Fruit fly (Drosophila melanogaster) whole organism, embryonic: ENCODE measurements around the gene unk.
A peak's percentile ranks its signal among the peaks of the same experiment; 100 is the strongest.

ENCODE experiments used
- Atf6 ChIP-seq: fragments of 200-800 bp; sonication (Bioruptor generic); IDR thresholded peaks from 2 replicates; pipeline ENCODE4 v1.3.6; 2022; ENCODE audit warnings: missing biosample characterization, missing genetic modification characterization
- CG10274 ChIP-seq: fragments of 200-800 bp; sonication (Bioruptor generic); optimal IDR thresholded peaks from 3 replicates; lab custom pipeline; 2017; ENCODE audit warnings: missing biosample characterization, mild to moderate bottlenecking, missing genetic modification characterization
- CG11398 ChIP-seq: fragments of 200-800 bp; sonication (Bioruptor generic); optimal IDR thresholded peaks from 2 replicates; lab custom pipeline; 2016; ENCODE audit warnings: missing biosample characterization, missing genetic modification characterization
- CG13894 ChIP-seq: fragments of 200-800 bp; sonication (Bioruptor generic); optimal IDR thresholded peaks from 3 replicates; lab custom pipeline; 2018; ENCODE audit warnings: missing biosample characterization, mild to moderate bottlenecking, missing genetic modification characterization, moderate library complexity
- CG14014 ChIP-seq: fragments of 200-800 bp; sonication (Bioruptor generic); IDR thresholded peaks from 2 replicates; pipeline ENCODE4 v1.3.6; 2022; ENCODE audit warnings: missing biosample characterization, missing genetic modification characterization
- CG17612 ChIP-seq: fragments of 200-800 bp; sonication (Bioruptor generic); IDR thresholded peaks from 2 replicates; pipeline ENCODE4 v1.3.6; 2022; ENCODE audit warnings: missing biosample characterization, missing genetic modification characterization
- CG2202 ChIP-seq: fragments of 200-800 bp; sonication (Bioruptor generic); optimal IDR thresholded peaks from 2 replicates; lab custom pipeline; 2018; ENCODE audit warnings: missing biosample characterization, mild to moderate bottlenecking, missing genetic modification characterization
- CG31365 ChIP-seq: fragments of 200-800 bp; sonication (Bioruptor generic); optimal IDR thresholded peaks from 2 replicates; lab custom pipeline; 2018; ENCODE audit warnings: missing biosample characterization, mild to moderate bottlenecking, missing genetic modification characterization
- CG3281 ChIP-seq: fragments of 200-800 bp; sonication (Bioruptor generic); optimal IDR thresholded peaks from 3 replicates; lab custom pipeline; 2017; ENCODE audit warnings: missing biosample characterization, mild to moderate bottlenecking, missing genetic modification characterization
- CG34376 ChIP-seq: fragments of 200-800 bp; sonication (Bioruptor generic); optimal IDR thresholded peaks from 2 replicates; lab custom pipeline; 2018; ENCODE audit warnings: missing biosample characterization, mild to moderate bottlenecking, missing genetic modification characterization
- CG42726 ChIP-seq: fragments of 200-800 bp; sonication (Bioruptor generic); IDR thresholded peaks from 2 replicates; pipeline ENCODE4 v1.3.6; 2022; ENCODE audit warnings: missing biosample characterization, missing genetic modification characterization; ENCODE audit not compliant: partially characterized antibody
- CG4328 ChIP-seq: fragments of 200-800 bp; sonication (Bioruptor generic); optimal IDR thresholded peaks from 3 replicates; lab custom pipeline; 2017; ENCODE audit warnings: missing biosample characterization, missing genetic modification reagents, missing genetic modification characterization
- CG4617 ChIP-seq: fragments of 200-800 bp; sonication (Bioruptor generic); optimal IDR thresholded peaks from 3 replicates; lab custom pipeline; 2016; ENCODE audit warnings: missing biosample characterization, missing genetic modification characterization, borderline replicate concordance
- CG5953 ChIP-seq: fragments of 200-800 bp; sonication (Bioruptor generic); IDR thresholded peaks from 2 replicates; pipeline ENCODE4 v1.3.6; 2022; ENCODE audit warnings: missing biosample characterization, missing genetic modification characterization
- CG9609 ChIP-seq: fragments of 200-800 bp; sonication (Bioruptor generic); optimal IDR thresholded peaks from 3 replicates; lab custom pipeline; 2016; ENCODE audit warnings: missing biosample characterization, missing genetic modification characterization
- CHES-1-like ChIP-seq: fragments of 200-800 bp; sonication (Bioruptor generic); optimal IDR thresholded peaks from 2 replicates; lab custom pipeline; 2016; ENCODE audit warnings: missing biosample characterization, missing genetic modification characterization
- Deaf1 ChIP-seq: fragments of 200-800 bp; optimal IDR thresholded peaks from 3 replicates; lab custom pipeline; 2019; ENCODE audit warnings: missing biosample characterization, mild to moderate bottlenecking, missing genetic modification characterization, moderate library complexity
- Dll ChIP-seq: fragments of 200-800 bp; sonication (Bioruptor generic); IDR thresholded peaks from 4 replicates; pipeline ENCODE4 v1.3.6; 2022; ENCODE audit warnings: missing biosample characterization, missing genetic modification characterization; ENCODE audit not compliant: partially characterized antibody
- Hand ChIP-seq: fragments of 200-800 bp; sonication (Bioruptor generic); optimal IDR thresholded peaks from 2 replicates; lab custom pipeline; 2017; ENCODE audit warnings: mild to moderate bottlenecking, missing biosample characterization, missing genetic modification reagents, missing genetic modification characterization
- Hey ChIP-seq: fragments of 200-800 bp; sonication (Bioruptor generic); optimal IDR thresholded peaks from 3 replicates; lab custom pipeline; 2018; ENCODE audit warnings: missing biosample characterization, mild to moderate bottlenecking, missing genetic modification characterization
- Jarid2 ChIP-seq: fragments of 200-800 bp; sonication (Bioruptor generic); optimal IDR thresholded peaks from 3 replicates; lab custom pipeline; 2017; ENCODE audit warnings: mild to moderate bottlenecking, missing biosample characterization, missing genetic modification reagents, missing genetic modification characterization
- Lhr ChIP-seq: fragments of 200-800 bp; sonication (Bioruptor generic); optimal IDR thresholded peaks from 3 replicates; lab custom pipeline; 2017; ENCODE audit warnings: mild to moderate bottlenecking, missing biosample characterization, missing genetic modification reagents, missing genetic modification characterization
- Med ChIP-seq: fragments of 200-800 bp; sonication (Bioruptor generic); peaks from one replicate; lab custom pipeline; 2016; ENCODE audit warnings: missing biosample characterization, missing genetic modification characterization, mild to moderate bottlenecking, inconsistent platforms, moderate library complexity
- Mes4 ChIP-seq: fragments of 200-800 bp; sonication (Bioruptor generic); optimal IDR thresholded peaks from 2 replicates; lab custom pipeline; 2016; ENCODE audit warnings: missing biosample characterization, missing genetic modification characterization
- NfI ChIP-seq: fragments of 200-800 bp; sonication (Bioruptor generic); optimal IDR thresholded peaks from 3 replicates; lab custom pipeline; 2018; ENCODE audit warnings: missing biosample characterization, mild to moderate bottlenecking, missing genetic modification characterization, moderate library complexity
- PHDP ChIP-seq: fragments of 200-800 bp; sonication (Bioruptor generic); optimal IDR thresholded peaks from 3 replicates; lab custom pipeline; 2018; ENCODE audit warnings: missing biosample characterization, mild to moderate bottlenecking, missing genetic modification characterization, moderate library complexity
- Pdp1 ChIP-seq, 2 experiments: fragments of 200-800 bp; sonication (Bioruptor generic); optimal IDR thresholded peaks; 3 replicates each; lab custom pipeline; 2016; ENCODE audit warnings: missing biosample characterization in 2 of 2, missing genetic modification characterization in 2 of 2, mild to moderate bottlenecking in 1 of 2, moderate library complexity in 1 of 2
- Ptx1 ChIP-seq: fragments of 200-800 bp; sonication (Bioruptor generic); IDR thresholded peaks from 2 replicates; pipeline ENCODE4 v1.3.6; 2022; ENCODE audit warnings: missing biosample characterization, missing genetic modification characterization
- abd-A ChIP-seq: fragments of 200-800 bp; sonication (Bioruptor generic); optimal IDR thresholded peaks from 3 replicates; lab custom pipeline; 2019; ENCODE audit warnings: missing biosample characterization, mild to moderate bottlenecking, missing genetic modification characterization, moderate library complexity
- ase ChIP-seq: fragments of 200-800 bp; sonication (Bioruptor generic); IDR thresholded peaks from 3 replicates; pipeline ENCODE4 v1.3.6; 2022; ENCODE audit warnings: missing biosample characterization, missing genetic modification characterization
- ci ChIP-seq: fragments of 200-800 bp; sonication (Bioruptor generic); IDR thresholded peaks from 3 replicates; pipeline ENCODE4 v1.3.6; 2022; ENCODE audit warnings: missing biosample characterization, missing genetic modification characterization
- crc ChIP-seq: fragments of 200-800 bp; sonication (Bioruptor generic); optimal IDR thresholded peaks from 2 replicates; lab custom pipeline; 2016; ENCODE audit warnings: missing biosample characterization, missing genetic modification characterization
- crp ChIP-seq, 2 experiments: fragments of 200-800 bp; sonication (Bioruptor generic); optimal IDR thresholded peaks; 2 replicates in 1 of 2; 3 replicates in 1 of 2; lab custom pipeline; 2017; ENCODE audit warnings: missing biosample characterization in 2 of 2, missing genetic modification characterization in 2 of 2, mild to moderate bottlenecking in 1 of 2, moderate library complexity in 1 of 2
- cwo ChIP-seq: fragments of 200-800 bp; sonication (Bioruptor generic); optimal IDR thresholded peaks from 3 replicates; lab custom pipeline; 2017; ENCODE audit warnings: missing biosample characterization, missing genetic modification characterization, mild to moderate bottlenecking, moderate library complexity, missing genetic modification reagents
- dmrt99B ChIP-seq: fragments of 200-800 bp; sonication (Bioruptor generic); optimal IDR thresholded peaks from 2 replicates; lab custom pipeline; 2018; ENCODE audit warnings: missing biosample characterization, mild to moderate bottlenecking, missing genetic modification characterization, moderate library complexity
- eve ChIP-seq, 2 experiments: fragments of >200 bp; optimal IDR thresholded peaks; 2 replicates each; lab custom pipeline; 2017; ENCODE audit warnings: missing biosample characterization in 2 of 2, missing genetic modification characterization in 2 of 2
- fru ChIP-seq: fragments of >200 bp; optimal IDR thresholded peaks from 2 replicates; lab custom pipeline; 2017
- gce ChIP-seq: fragments of 200-800 bp; sonication (Bioruptor generic); IDR thresholded peaks from 3 replicates; pipeline ENCODE4 v1.3.6; 2022; ENCODE audit warnings: missing biosample characterization, missing genetic modification characterization
- gcm2 ChIP-seq: fragments of 200-800 bp; sonication (Bioruptor generic); optimal IDR thresholded peaks from 2 replicates; lab custom pipeline; 2016; ENCODE audit warnings: missing biosample characterization, missing genetic modification characterization
- kah ChIP-seq: fragments of 200-800 bp; sonication (Bioruptor generic); optimal IDR thresholded peaks from 2 replicates; lab custom pipeline; 2018; ENCODE audit warnings: missing biosample characterization, mild to moderate bottlenecking, missing genetic modification characterization
- knrl ChIP-seq: fragments of 200-800 bp; sonication (Bioruptor generic); IDR thresholded peaks from 3 replicates; pipeline ENCODE4 v1.3.6; 2022; ENCODE audit warnings: missing biosample characterization, missing genetic modification characterization; ENCODE audit not compliant: partially characterized antibody
- lab ChIP-seq: fragments of 200-800 bp; sonication (Bioruptor generic); optimal IDR thresholded peaks from 3 replicates; lab custom pipeline; 2017; ENCODE audit warnings: missing biosample characterization, missing genetic modification characterization, mild to moderate bottlenecking, moderate library complexity, missing genetic modification reagents
- luna ChIP-seq: fragments of 200-800 bp; sonication (Bioruptor generic); optimal IDR thresholded peaks from 2 replicates; lab custom pipeline; 2016; ENCODE audit warnings: missing biosample characterization, missing genetic modification characterization
- peb ChIP-seq: fragments of 200-800 bp; sonication (Bioruptor generic); IDR thresholded peaks from 2 replicates; pipeline ENCODE4 v1.3.6; 2022; ENCODE audit warnings: missing biosample characterization, missing genetic modification characterization
- ranshi ChIP-seq: fragments of 200-800 bp; sonication (Bioruptor generic); IDR thresholded peaks from 2 replicates; pipeline ENCODE4 v1.3.6; 2022; ENCODE audit warnings: missing biosample characterization, missing genetic modification characterization
- scrt ChIP-seq: fragments of 200-800 bp; sonication (Bioruptor generic); optimal IDR thresholded peaks from 2 replicates; lab custom pipeline; 2018; ENCODE audit warnings: missing biosample characterization, mild to moderate bottlenecking, missing genetic modification characterization, moderate library complexity
- so ChIP-seq: fragments of 200-800 bp; sonication (Bioruptor generic); IDR thresholded peaks from 3 replicates; pipeline ENCODE4 v1.3.6; 2022; ENCODE audit warnings: missing biosample characterization, missing genetic modification characterization
- z ChIP-seq: fragments of 200-800 bp; sonication (Bioruptor generic); IDR thresholded peaks from 3 replicates; pipeline ENCODE4 v1.3.6; 2022; ENCODE audit warnings: missing biosample characterization, missing genetic modification characterization
- zf30C ChIP-seq: fragments of 200-800 bp; sonication (Bioruptor generic); optimal IDR thresholded peaks from 3 replicates; lab custom pipeline; 2018; ENCODE audit warnings: missing biosample characterization, mild to moderate bottlenecking, missing genetic modification characterization

The unk gene

DNA sequence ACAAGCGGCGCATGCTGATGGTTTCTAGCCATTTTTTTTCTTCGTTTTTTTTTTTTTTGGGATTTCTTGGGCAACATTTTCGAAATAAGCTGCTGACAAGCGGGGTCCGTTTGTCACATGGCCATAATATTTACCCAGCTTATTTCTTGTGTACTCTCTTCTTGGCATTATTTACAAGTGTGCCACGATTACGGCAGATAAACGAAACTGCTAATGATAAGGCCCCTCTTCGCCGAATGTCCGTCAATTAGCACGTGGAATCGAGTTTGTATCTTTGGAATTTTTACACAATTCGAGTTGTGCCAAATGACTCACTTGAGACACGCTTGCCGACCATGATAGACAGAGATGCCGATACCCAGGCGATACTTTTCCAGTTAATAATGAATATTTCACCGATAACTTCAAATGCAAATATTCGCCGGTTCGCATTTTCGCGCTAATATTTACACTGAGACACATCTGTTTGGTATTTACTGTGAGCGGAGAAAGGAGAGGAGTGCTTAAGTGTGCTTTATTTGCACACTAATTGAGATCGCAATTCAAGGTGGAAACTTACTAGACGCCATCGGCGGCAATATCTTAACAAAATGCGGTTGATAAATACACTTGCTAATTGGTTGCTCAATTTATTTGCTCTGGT lies 18.9 kb upstream of the unk start (continued):
- TF ChIP-seq Pdp1 (GFP tag; optimal IDR thresholded peaks at IDR 0.05; lab: Kevin White, UChicago), result peak in 1 of 2 experiments; percentile 48
- peak; percentile 54 for TF ChIP-seq CHES-1-like (GFP tag; lab: Kevin White, UChicago)
- TF ChIP-seq Deaf1 (tag; lab: Kevin White, UChicago), result no peak
- no peak for TF ChIP-seq luna (GFP tag; lab: Kevin White, UChicago)
- TF ChIP-seq kah, result peak; percentile 36
- peak; percentile 58; the same call in 1 of the 3 replicates for TF ChIP-seq gce (GFP tag; lab: Robert Waterston, UW)
- peak; percentile 41 for TF ChIP-seq CG31365 (tag; lab: Kevin White, UChicago)
- no peak for TF ChIP-seq knrl (GFP tag; lab: Robert Waterston, UW)
- TF ChIP-seq crp (GFP tag; optimal IDR thresholded peaks at IDR 0.05; lab: Kevin White, UChicago), result no peak
- no peak for TF ChIP-seq CG2202 (tag; lab: Kevin White, UChicago)
- TF ChIP-seq PHDP (tag; lab: Kevin White, UChicago), result peak; percentile 50
- TF ChIP-seq CG4328 (GFP tag; lab: Kevin White, UChicago), result peak; percentile 57
- peak; percentile 46; the same call in 1 of the 2 replicates for TF ChIP-seq Atf6 (GFP tag; lab: Robert Waterston, UW)
- TF ChIP-seq z (GFP tag; lab: Robert Waterston, UW), result no peak
- TF ChIP-seq CG5953 (GFP tag; lab: Robert Waterston, UW), result no peak
- TF ChIP-seq CG3281 (GFP tag; lab: Kevin White, UChicago), result peak; percentile 60
- peak; percentile 25 for TF ChIP-seq NfI (GFP tag; lab: Kevin White, UChicago)
- TF ChIP-seq dmrt99B (tag; lab: Kevin White, UChicago), result no peak
- TF ChIP-seq Dll (GFP tag; lab: Robert Waterston, UW), result no peak
- no peak for TF ChIP-seq abd-A
- TF ChIP-seq Med, result peak; percentile 97
- TF ChIP-seq zf30C (GFP tag; lab: Kevin White, UChicago), result no peak
- peak; percentile 65; the same call in 1 of the 3 replicates for TF ChIP-seq ci (GFP tag; lab: Robert Waterston, UW)
- TF ChIP-seq ranshi, result no peak; the same call in 1 of the 2 replicates
- TF ChIP-seq CG4617 (GFP tag; lab: Kevin White, UChicago), result no peak
- TF ChIP-seq peb (GFP tag; lab: Robert Waterston, UW), result no peak
- TF ChIP-seq CG13894, result peak; percentile 45
- TF ChIP-seq lab (GFP tag; lab: Kevin White, UChicago), result peak; percentile 81
- no peak for TF ChIP-seq ase (GFP tag; lab: Robert Waterston, UW)
- no peak for TF ChIP-seq CG9609 (GFP tag; lab: Kevin White, UChicago)
- TF ChIP-seq CG14014 (GFP tag; lab: Robert Waterston, UW), result peak; percentile 49; the same call in 1 of the 2 replicates
- peak; percentile 69 for TF ChIP-seq cwo (GFP tag; lab: Kevin White, UChicago)
- TF ChIP-seq fru (lab: Kevin White, UChicago), result no peak
- peak; percentile 50 for TF ChIP-seq CG11398 (GFP tag; lab: Kevin White, UChicago)
- no peak for TF ChIP-seq crc (GFP tag; lab: Kevin White, UChicago)
- TF ChIP-seq Lhr (GFP tag; lab: Kevin White, UChicago), result no peak
- no peak for TF ChIP-seq CG42726
- peak; percentile 44 for TF ChIP-seq scrt (GFP tag; lab: Kevin White, UChicago)
- peak; percentile 59 for TF ChIP-seq Hey (tag; lab: Kevin White, UChicago)
- TF ChIP-seq CG17612 (GFP tag; lab: Robert Waterston, UW), result no peak
- TF ChIP-seq Ptx1 (GFP tag; lab: Robert Waterston, UW), result peak; percentile 14; the same call in 1 of the 2 replicates
- peak; percentile 20 for TF ChIP-seq Jarid2 (GFP tag; lab: Kevin White, UChicago)
- no peak for TF ChIP-seq Mes4 (GFP tag; lab: Kevin White, UChicago)
- TF ChIP-seq eve (GFP tag; optimal IDR thresholded peaks at IDR 0.05; lab: Kevin White, UChicago), result no peak
- no peak for TF ChIP-seq CG34376 (GFP tag; lab: Kevin White, UChicago)
- TF ChIP-seq CG10274, result no peak
- TF ChIP-seq Hand (GFP tag; lab: Kevin White, UChicago), result peak; percentile 20
- no peak for TF ChIP-seq gcm2 (GFP tag; lab: Kevin White, UChicago)
- peak; percentile 67; the same call in 1 of the 3 replicates for TF ChIP-seq so (GFP tag; lab: Robert Waterston, UW)
